Worm (Caenorhabditis elegans) whole organism, young adult: Measurements from ENCODE around the gene W09G12.8.

Experiments used
- B0019.2 ChIP-seq: fragments of 200-800 bp; sonication (Bioruptor generic); conservative IDR thresholded peaks from 2 replicates; pipeline ENCODE4 v1.3.6; 2022; ENCODE audit warnings: missing genetic modification reagents, missing genetic modification characterization, missing compliant biosample characterization
- ets-4 ChIP-seq: fragments of 200-800 bp; sonication (Bioruptor generic); optimal IDR thresholded peaks from 2 replicates; lab custom pipeline; 2018; ENCODE audit warnings: mild to moderate bottlenecking, missing genetic modification characterization, missing compliant biosample characterization
- hlh-26 ChIP-seq: fragments of 200-800 bp; sonication (Bioruptor generic); conservative IDR thresholded peaks from 2 replicates; pipeline ENCODE4 v1.3.6; 2022; ENCODE audit warnings: missing genetic modification reagents, missing genetic modification characterization, missing compliant biosample characterization
- lir-1 ChIP-seq: fragments of 200-800 bp; sonication (Bioruptor generic); conservative IDR thresholded peaks from 2 replicates; pipeline ENCODE4 v1.3.6; 2022; ENCODE audit warnings: missing genetic modification reagents, missing genetic modification characterization, missing compliant biosample characterization
- lsl-1 ChIP-seq: fragments of 200-800 bp; sonication (Bioruptor generic); optimal IDR thresholded peaks from 2 replicates; lab custom pipeline; 2018; ENCODE audit warnings: mild to moderate bottlenecking, missing genetic modification characterization, moderate library complexity, missing compliant biosample characterization
- lsy-27 ChIP-seq: sonication (generic microtip); optimal IDR thresholded peaks from 2 replicates; lab custom pipeline; 2017; ENCODE audit warnings: missing genetic modification characterization, mild to moderate bottlenecking, missing compliant biosample characterization, antibody characterized with exemption, missing genotype, borderline replicate concordance; ENCODE audit not compliant: insufficient read depth
- nhr-80 ChIP-seq: sonication (generic microtip); optimal IDR thresholded peaks from 2 replicates; lab custom pipeline; 2016; ENCODE audit warnings: missing genetic modification characterization, missing compliant biosample characterization
- snpc-4 ChIP-seq, 5 experiments: fragments of 150-350 bp in 1 of 5; sonication (generic microtip) in 4 of 5; optimal IDR thresholded peaks; 2 replicates each; lab custom pipeline; 2014 to 2018; ENCODE audit warnings: missing genetic modification characterization in 5 of 5, missing biosample characterization in 3 of 5, antibody characterized with exemption in 2 of 5, mild to moderate bottlenecking in 2 of 5, missing compliant biosample characterization in 2 of 5, missing genotype in 2 of 5, moderate library complexity in 2 of 5, missing genetic modification reagents in 1 of 5
- sptf-2 ChIP-seq: fragments of 200-800 bp; sonication (Bioruptor generic); optimal IDR thresholded peaks from 2 replicates; lab custom pipeline; 2018; ENCODE audit warnings: mild to moderate bottlenecking, missing genetic modification characterization, missing compliant biosample characterization

ce11 chrIV:1246762-1247436 lies 20.9 kb downstream of the W09G12.8 start, which contains the start of the genes clec-165 and F38A1.11:
- no peak for TF ChIP-seq lsl-1
- no peak for TF ChIP-seq B0019.2 (GFP tag; lab: Robert Waterston, UW)
- no peak for TF ChIP-seq snpc-4 (GFP tag; optimal IDR thresholded peaks at IDR 0.05; lab: Kevin White, UChicago)
- no peak for TF ChIP-seq snpc-4 (tag; optimal IDR thresholded peaks at IDR 0.05; lab: Kevin White, UChicago)
- TF ChIP-seq ets-4 (GFP tag; lab: Kevin White, UChicago), result no peak
- no peak for TF ChIP-seq hlh-26 (GFP tag; lab: Robert Waterston, UW)
- TF ChIP-seq sptf-2 (GFP tag; lab: Kevin White, UChicago), result no peak
- TF ChIP-seq lir-1, result no peak
- no peak for TF ChIP-seq lsy-27 (tag; lab: Kevin White, UChicago)
- TF ChIP-seq nhr-80, result peak; percentile 25
